Fruit fly (Drosophila melanogaster) whole organism, embryonic: ENCODE measurements around the gene CG31068.

Experiments used
- Adf1 ChIP-seq: fragments of 200-800 bp; sonication (Bioruptor generic); IDR thresholded peaks from 2 replicates; pipeline ENCODE4 v1.3.6; 2022; ENCODE audit warnings: missing biosample characterization, missing genetic modification characterization
- Atf3 ChIP-seq: fragments of 200-800 bp; sonication (Bioruptor generic); optimal IDR thresholded peaks from 3 replicates; lab custom pipeline; 2016; ENCODE audit warnings: missing biosample characterization, missing genetic modification characterization
- BEAF-32 ChIP-seq: fragments of 200-800 bp; sonication (Bioruptor generic); optimal IDR thresholded peaks from 3 replicates; lab custom pipeline; 2017; ENCODE audit warnings: missing biosample characterization, missing genetic modification characterization, mild to moderate bottlenecking, moderate library complexity, missing genetic modification reagents
- Bgb ChIP-seq: fragments of 200-800 bp; sonication (Bioruptor generic); IDR thresholded peaks from 2 replicates; pipeline ENCODE4 v1.3.6; 2022; ENCODE audit warnings: missing biosample characterization, missing genetic modification characterization; ENCODE audit not compliant: partially characterized antibody
- CG11085 ChIP-seq: fragments of 200-800 bp; sonication (Bioruptor generic); IDR thresholded peaks from 2 replicates; pipeline ENCODE4 v1.3.6; 2022; ENCODE audit warnings: missing biosample characterization, missing genetic modification characterization
- CG13894 ChIP-seq: fragments of 200-800 bp; sonication (Bioruptor generic); optimal IDR thresholded peaks from 3 replicates; lab custom pipeline; 2018; ENCODE audit warnings: missing biosample characterization, mild to moderate bottlenecking, missing genetic modification characterization, moderate library complexity
- CG14014 ChIP-seq: fragments of 200-800 bp; sonication (Bioruptor generic); IDR thresholded peaks from 2 replicates; pipeline ENCODE4 v1.3.6; 2022; ENCODE audit warnings: missing biosample characterization, missing genetic modification characterization
- CG14710 ChIP-seq: fragments of 200-800 bp; sonication (Bioruptor generic); optimal IDR thresholded peaks from 3 replicates; lab custom pipeline; 2019; ENCODE audit warnings: missing biosample characterization, mild to moderate bottlenecking, missing genetic modification characterization, moderate library complexity
- CG15269 ChIP-seq: fragments of 200-800 bp; sonication (Bioruptor generic); optimal IDR thresholded peaks from 2 replicates; lab custom pipeline; 2018; ENCODE audit warnings: missing biosample characterization, mild to moderate bottlenecking, missing genetic modification characterization, moderate library complexity
- CG15514 ChIP-seq: fragments of 200-800 bp; sonication (Bioruptor generic); optimal IDR thresholded peaks from 3 replicates; lab custom pipeline; 2017; ENCODE audit warnings: missing biosample characterization, missing genetic modification characterization, mild to moderate bottlenecking, moderate library complexity, missing genetic modification reagents
- CG17328 ChIP-seq: fragments of 200-800 bp; sonication (Bioruptor generic); IDR thresholded peaks from 2 replicates; pipeline ENCODE4 v1.3.6; 2022; ENCODE audit warnings: missing biosample characterization, missing genetic modification characterization
- CG17361 ChIP-seq: fragments of 200-800 bp; sonication (Bioruptor generic); IDR thresholded peaks from 3 replicates; pipeline ENCODE4 v1.3.6; 2022; ENCODE audit warnings: missing biosample characterization, missing genetic modification characterization
- CG31224 ChIP-seq: fragments of 200-800 bp; sonication (Bioruptor generic); IDR thresholded peaks from 2 replicates; pipeline ENCODE4 v1.3.6; 2022; ENCODE audit warnings: missing biosample characterization, missing genetic modification characterization
- CG4707 ChIP-seq: fragments of 200-800 bp; sonication (Bioruptor generic); optimal IDR thresholded peaks from 2 replicates; lab custom pipeline; 2018; ENCODE audit warnings: missing biosample characterization, mild to moderate bottlenecking, missing genetic modification characterization, moderate library complexity
- CG5180 ChIP-seq: fragments of 200-800 bp; sonication (Bioruptor generic); optimal IDR thresholded peaks from 3 replicates; lab custom pipeline; 2017; ENCODE audit warnings: missing biosample characterization, missing genetic modification characterization, mild to moderate bottlenecking, moderate library complexity, missing genetic modification reagents
- CG5953 ChIP-seq: fragments of 200-800 bp; sonication (Bioruptor generic); IDR thresholded peaks from 2 replicates; pipeline ENCODE4 v1.3.6; 2022; ENCODE audit warnings: missing biosample characterization, missing genetic modification characterization
- CG6254 ChIP-seq: fragments of 200-800 bp; sonication (Bioruptor generic); optimal IDR thresholded peaks from 3 replicates; lab custom pipeline; 2017; ENCODE audit warnings: mild to moderate bottlenecking, missing biosample characterization, missing genetic modification reagents, missing genetic modification characterization
- CG7357 ChIP-seq: fragments of 200-800 bp; sonication (Bioruptor generic); IDR thresholded peaks from 3 replicates; pipeline ENCODE4 v1.3.6; 2022; ENCODE audit warnings: missing biosample characterization, missing genetic modification characterization
- CoRest ChIP-seq: fragments of 200-800 bp; sonication (Bioruptor generic); optimal IDR thresholded peaks from 3 replicates; lab custom pipeline; 2018; ENCODE audit warnings: missing biosample characterization, mild to moderate bottlenecking, missing genetic modification characterization, moderate library complexity
- Dp ChIP-seq: fragments of 200-800 bp; sonication (Bioruptor generic); optimal IDR thresholded peaks from 2 replicates; lab custom pipeline; 2018; ENCODE audit warnings: missing biosample characterization, mild to moderate bottlenecking, missing genetic modification characterization, moderate library complexity
- Drgx ChIP-seq: fragments of 200-800 bp; sonication (Bioruptor generic); IDR thresholded peaks from 2 replicates; pipeline ENCODE4 v1.3.6; 2022; ENCODE audit warnings: missing biosample characterization, missing genetic modification characterization
- E2f2 ChIP-seq: fragments of 200-800 bp; sonication (Bioruptor generic); IDR thresholded peaks from 2 replicates; pipeline ENCODE4 v1.3.6; 2022; ENCODE audit warnings: missing biosample characterization, missing genetic modification characterization
- Ets97D ChIP-seq: fragments of 200-800 bp; sonication (Bioruptor generic); optimal IDR thresholded peaks from 3 replicates; lab custom pipeline; 2016; ENCODE audit warnings: missing biosample characterization, missing genetic modification characterization
- Fer2 ChIP-seq: fragments of 200-800 bp; sonication (Bioruptor generic); optimal IDR thresholded peaks from 2 replicates; lab custom pipeline; 2018; ENCODE audit warnings: missing biosample characterization, mild to moderate bottlenecking, missing genetic modification characterization, moderate library complexity
- Hmx ChIP-seq: fragments of 200-800 bp; sonication (Bioruptor generic); optimal IDR thresholded peaks from 2 replicates; lab custom pipeline; 2016; ENCODE audit warnings: missing biosample characterization, missing genetic modification characterization
- Lhr ChIP-seq: fragments of 200-800 bp; sonication (Bioruptor generic); optimal IDR thresholded peaks from 3 replicates; lab custom pipeline; 2017; ENCODE audit warnings: mild to moderate bottlenecking, missing biosample characterization, missing genetic modification reagents, missing genetic modification characterization
- MTF-1 ChIP-seq: fragments of 200-800 bp; sonication (Bioruptor generic); optimal IDR thresholded peaks from 2 replicates; lab custom pipeline; 2018; ENCODE audit warnings: missing biosample characterization, mild to moderate bottlenecking, missing genetic modification characterization, borderline replicate concordance
- Med ChIP-seq: fragments of 200-800 bp; sonication (Bioruptor generic); peaks from one replicate; lab custom pipeline; 2016; ENCODE audit warnings: missing biosample characterization, missing genetic modification characterization, mild to moderate bottlenecking, inconsistent platforms, moderate library complexity
- NC2β ChIP-seq: fragments of 200-800 bp; sonication (Bioruptor generic); optimal IDR thresholded peaks from 2 replicates; lab custom pipeline; 2016; ENCODE audit warnings: missing biosample characterization, missing genetic modification characterization
- Nf-YA ChIP-seq: fragments of 200-800 bp; sonication (Bioruptor generic); IDR thresholded peaks from 2 replicates; pipeline ENCODE4 v1.3.6; 2022; ENCODE audit warnings: missing biosample characterization, missing genetic modification characterization
- Trl ChIP-seq, 3 experiments: fragments of >200 bp in 2 of 3; fragments of 200-800 bp in 1 of 3; sonication (Bioruptor generic) in 1 of 3; optimal IDR thresholded peaks; 2 replicates in 1 of 3; 3 replicates in 2 of 3; lab custom pipeline; 2016 to 2017; ENCODE audit warnings: missing biosample characterization in 1 of 3, missing genetic modification characterization in 1 of 3
- Xrp1 ChIP-seq: fragments of 200-800 bp; sonication (Bioruptor generic); IDR thresholded peaks from 2 replicates; pipeline ENCODE4 v1.3.6; 2022; ENCODE audit warnings: missing biosample characterization, missing genetic modification characterization
- ara ChIP-seq: fragments of 200-800 bp; sonication (Bioruptor generic); IDR thresholded peaks from 2 replicates; pipeline ENCODE4 v1.3.6; 2022; ENCODE audit warnings: missing biosample characterization, missing genetic modification characterization
- bowl ChIP-seq: fragments of 200-800 bp; sonication (Bioruptor generic); IDR thresholded peaks from 2 replicates; pipeline ENCODE4 v1.3.6; 2022; ENCODE audit warnings: missing biosample characterization, missing genetic modification characterization
- da ChIP-seq: fragments of 200-800 bp; sonication (Bioruptor generic); optimal IDR thresholded peaks from 2 replicates; lab custom pipeline; 2016; ENCODE audit warnings: missing biosample characterization, missing genetic modification characterization
- disco-r ChIP-seq: fragments of 200-800 bp; sonication (Bioruptor generic); optimal IDR thresholded peaks from 2 replicates; lab custom pipeline; 2016; ENCODE audit warnings: missing biosample characterization, missing genetic modification characterization
- dm ChIP-seq: fragments of 200-800 bp; sonication (Bioruptor generic); optimal IDR thresholded peaks from 3 replicates; lab custom pipeline; 2016; ENCODE audit warnings: missing biosample characterization, missing genetic modification characterization
- dmrt11E ChIP-seq: fragments of 200-800 bp; sonication (Bioruptor generic); optimal IDR thresholded peaks from 3 replicates; lab custom pipeline; 2018; ENCODE audit warnings: missing biosample characterization, mild to moderate bottlenecking, missing genetic modification characterization, moderate library complexity
- dysf ChIP-seq: fragments of 200-800 bp; sonication (Bioruptor generic); IDR thresholded peaks from 3 replicates; pipeline ENCODE4 v1.3.6; 2022; ENCODE audit warnings: missing biosample characterization, missing genetic modification characterization
- nom ChIP-seq: fragments of 200-800 bp; sonication (Bioruptor generic); optimal IDR thresholded peaks from 2 replicates; lab custom pipeline; 2017; ENCODE audit warnings: missing biosample characterization, missing genetic modification characterization, mild to moderate bottlenecking, moderate library complexity, missing genetic modification reagents
- pho ChIP-seq: fragments of 200-800 bp; sonication (Bioruptor generic); optimal IDR thresholded peaks from 2 replicates; lab custom pipeline; 2016; ENCODE audit warnings: missing biosample characterization, missing genetic modification characterization
- pnt ChIP-seq: fragments of 200-800 bp; sonication (Bioruptor generic); optimal IDR thresholded peaks from 3 replicates; lab custom pipeline; 2016; ENCODE audit warnings: missing biosample characterization, missing genetic modification characterization
- sens ChIP-seq: fragments of 200-800 bp; sonication (Bioruptor generic); peaks from one replicate; lab custom pipeline; 2016; ENCODE audit warnings: missing biosample characterization, missing genetic modification characterization
- tll ChIP-seq, 2 experiments: fragments of 200-800 bp in 1 of 2; fragments of >200 bp in 1 of 2; sonication (Bioruptor generic) in 1 of 2; optimal IDR thresholded peaks; 2 replicates each; lab custom pipeline; 2017 to 2019; ENCODE audit warnings: missing biosample characterization in 2 of 2, missing genetic modification characterization in 2 of 2, mild to moderate bottlenecking in 1 of 2, moderate library complexity in 1 of 2
- tup ChIP-seq: fragments of 200-800 bp; sonication (Bioruptor generic); optimal IDR thresholded peaks from 2 replicates; lab custom pipeline; 2016; ENCODE audit warnings: missing biosample characterization, mild to moderate bottlenecking, missing genetic modification characterization, moderate library complexity
- vfl ChIP-seq: fragments of 200-800 bp; sonication (Bioruptor generic); optimal IDR thresholded peaks from 2 replicates; lab custom pipeline; 2016; ENCODE audit warnings: missing biosample characterization, missing genetic modification characterization
- zfh1 ChIP-seq: fragments of 200-800 bp; sonication (Bioruptor generic); IDR thresholded peaks from 3 replicates; pipeline ENCODE4 v1.3.6; 2022; ENCODE audit warnings: missing biosample characterization, missing genetic modification characterization
- zfh2 ChIP-seq: fragments of 200-800 bp; sonication (Bioruptor generic); optimal IDR thresholded peaks from 2 replicates; lab custom pipeline; 2016; ENCODE audit warnings: missing biosample characterization, missing genetic modification characterization

Gene CG31068

DNA sequence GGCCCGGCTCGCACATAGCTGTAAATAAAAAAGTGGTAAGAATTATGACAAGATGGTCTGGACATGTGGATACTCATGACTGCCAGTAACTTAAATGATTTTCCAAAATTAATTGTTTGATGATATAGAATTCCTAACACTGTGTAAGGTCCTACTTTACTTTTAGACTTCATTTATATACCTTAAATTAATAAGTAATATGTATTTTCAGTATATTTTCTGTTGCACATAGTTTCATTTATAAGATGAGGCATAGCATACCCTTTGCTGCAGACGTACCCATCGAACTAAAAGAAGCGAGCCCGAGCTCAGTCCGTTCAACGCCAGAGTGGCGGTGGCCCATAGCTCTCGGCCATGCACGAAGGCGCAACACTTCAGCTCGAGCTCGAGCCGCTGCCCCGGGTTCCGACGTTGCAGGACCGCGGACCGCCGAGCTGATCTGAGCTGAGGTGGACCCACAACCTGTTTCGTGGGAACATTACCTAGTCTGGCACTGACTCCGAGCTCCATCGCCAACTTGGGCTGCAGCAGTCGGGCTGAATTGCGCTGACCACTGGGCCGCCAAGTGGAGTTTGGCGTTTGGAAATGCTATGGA lies 15.9 kb upstream of the CG31068 start (continued):
- TF ChIP-seq Trl (optimal IDR thresholded peaks at IDR 0.05; lab: Kevin White, UChicago): no peak
- no peak for TF ChIP-seq Trl (GFP tag; optimal IDR thresholded peaks at IDR 0.05; lab: Kevin White, UChicago)
- no peak for TF ChIP-seq Atf3
- peak; percentile 28 for TF ChIP-seq dmrt11E (tag; lab: Kevin White, UChicago)
- TF ChIP-seq bowl (GFP tag; lab: Robert Waterston, UW): no peak
- TF ChIP-seq CG17328: no peak
- TF ChIP-seq pho: no peak
- no peak for TF ChIP-seq tup (GFP tag; lab: Kevin White, UChicago)
- TF ChIP-seq CG7357 (GFP tag; lab: Robert Waterston, UW): no peak
- TF ChIP-seq Lhr (GFP tag; lab: Kevin White, UChicago): no peak
- no peak for TF ChIP-seq pnt (GFP tag; lab: Kevin White, UChicago)
- no peak for TF ChIP-seq zfh2 (GFP tag; lab: Kevin White, UChicago)
- no peak for TF ChIP-seq CG31224 (GFP tag; lab: Robert Waterston, UW)
- no peak for TF ChIP-seq CG15514 (GFP tag; lab: Kevin White, UChicago)
- no peak for TF ChIP-seq dm (GFP tag; lab: Kevin White, UChicago)
- no peak for TF ChIP-seq CG4707 (GFP tag; lab: Kevin White, UChicago)
- TF ChIP-seq CG5953 (GFP tag; lab: Robert Waterston, UW): no peak
- peak; percentile 47; the same call in 1 of the 2 replicates for TF ChIP-seq Drgx (GFP tag; lab: Robert Waterston, UW)
- peak; percentile 45 for TF ChIP-seq nom
- TF ChIP-seq dysf: no peak
- TF ChIP-seq CG11085: no peak
- TF ChIP-seq CG5180 (GFP tag; lab: Kevin White, UChicago): peak; percentile 41
- TF ChIP-seq Xrp1 (GFP tag; lab: Robert Waterston, UW): peak; percentile 18; the same call in 1 of the 2 replicates
- no peak for TF ChIP-seq MTF-1 (GFP tag; lab: Kevin White, UChicago)
- TF ChIP-seq Ets97D: no peak
- TF ChIP-seq da (GFP tag; lab: Kevin White, UChicago): no peak
- TF ChIP-seq Dp (GFP tag; lab: Kevin White, UChicago): no peak
- no peak for TF ChIP-seq Adf1 (GFP tag; lab: Robert Waterston, UW)
- peak; percentile 16 for TF ChIP-seq Med (GFP tag; lab: Kevin White, UChicago)
- TF ChIP-seq NC2β (GFP tag; lab: Kevin White, UChicago): no peak
- TF ChIP-seq vfl (GFP tag; lab: Kevin White, UChicago): no peak
- TF ChIP-seq E2f2 (GFP tag; lab: Robert Waterston, UW): no peak
- TF ChIP-seq ara: no peak
- TF ChIP-seq CoRest (tag; lab: Kevin White, UChicago): no peak
- TF ChIP-seq CG6254: no peak
- no peak for TF ChIP-seq tll (GFP tag; optimal IDR thresholded peaks at IDR 0.05; lab: Kevin White, UChicago)
- TF ChIP-seq CG17361: 0 out of 3 replicates have a peak, but pooled peaks have one; percentile 30
- no peak for TF ChIP-seq zfh1 (GFP tag; lab: Robert Waterston, UW)
- peak; percentile 17 for TF ChIP-seq CG14710 (tag; lab: Kevin White, UChicago)
- TF ChIP-seq CG15269 (tag; lab: Kevin White, UChicago): no peak
- TF ChIP-seq Nf-YA (GFP tag; lab: Robert Waterston, UW): no peak

DNA sequence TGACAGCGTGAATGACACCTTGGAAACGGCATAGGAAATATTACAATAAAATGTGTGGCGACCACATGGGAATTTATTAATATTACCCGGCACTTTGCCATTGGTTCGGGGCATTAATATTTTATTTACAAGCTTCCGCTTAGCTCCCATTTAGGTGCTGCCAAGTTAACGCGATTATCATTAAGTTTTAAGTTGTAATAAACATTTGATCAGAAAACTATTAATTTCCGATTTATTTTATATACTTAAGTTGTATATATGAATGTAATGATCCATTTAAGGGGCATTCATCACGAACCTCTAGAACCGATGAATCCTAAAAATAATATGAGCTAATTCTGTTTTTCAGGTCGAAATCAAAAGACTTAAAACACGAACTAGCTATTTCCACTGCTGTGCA lies 15.2 kb upstream of the CG31068 start:
- TF ChIP-seq Bgb: no peak
- TF ChIP-seq BEAF-32 (GFP tag; lab: Kevin White, UChicago): peak; percentile 3
- TF ChIP-seq sens: peak; percentile 57
- TF ChIP-seq disco-r (GFP tag; lab: Kevin White, UChicago): no peak
- no peak for TF ChIP-seq CoRest (tag; lab: Kevin White, UChicago)
- no peak for TF ChIP-seq CG14014
- TF ChIP-seq Hmx (GFP tag; lab: Kevin White, UChicago): no peak
- no peak for TF ChIP-seq CG11085
- TF ChIP-seq CG13894: no peak
- TF ChIP-seq pnt (GFP tag; lab: Kevin White, UChicago): no peak
- TF ChIP-seq Fer2 (tag; lab: Kevin White, UChicago): no peak
